Worm (Caenorhabditis elegans): ENCODE results near the gene fut-2.
A peak's percentile ranks its signal among the peaks of the same experiment; 100 is the strongest.

The fut-2 gene

DNA sequence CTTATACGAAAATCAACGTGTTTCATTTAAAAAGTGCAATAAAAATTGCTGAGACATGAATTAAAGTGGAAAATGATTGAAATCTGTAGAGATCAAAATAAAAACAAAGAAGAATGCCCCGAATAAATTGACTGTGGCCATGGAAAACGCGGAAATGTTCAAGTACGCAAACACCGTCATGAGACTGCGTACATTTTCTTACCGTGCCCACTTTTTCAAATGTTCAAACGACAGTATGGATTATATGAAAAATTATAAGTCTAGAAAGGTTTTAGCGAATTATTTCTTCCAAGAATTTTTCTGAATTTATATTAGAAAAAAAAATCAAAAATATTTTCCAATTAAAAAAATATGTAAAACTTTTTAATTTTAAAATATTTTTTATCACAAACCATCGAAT is 35.8 kb upstream of the fut-2 start:
- TF ChIP-seq lin-13 (tag; optimal IDR thresholded peaks at IDR 0.05): peak; percentile 8
- no peak for TF ChIP-seq snpc-4 (tag; optimal IDR thresholded peaks at IDR 0.05)
- TF ChIP-seq lsy-2 (tag; optimal IDR thresholded peaks at IDR 0.05): peak; percentile 87

DNA sequence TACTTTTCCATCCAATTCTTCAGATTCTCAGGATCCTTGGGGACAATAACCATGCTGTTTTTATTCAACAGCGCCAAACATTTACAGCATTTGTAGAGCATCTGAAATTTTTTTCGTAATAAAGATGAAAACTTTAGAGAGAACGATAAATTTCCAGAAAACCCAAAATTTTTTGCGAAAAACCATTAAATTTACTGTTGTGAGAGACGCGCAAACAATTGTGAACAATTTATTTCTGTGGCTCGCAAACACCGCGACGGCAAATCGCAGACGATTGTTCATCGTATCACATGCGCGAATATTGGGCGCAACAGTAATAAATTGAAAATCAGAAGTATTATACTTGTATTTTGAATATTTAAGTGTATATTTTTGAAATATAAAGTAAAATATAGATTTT is 35.4 kb upstream of the fut-2 start, which contains the start of gene gon-14:
Gene gon-14, minus strand, starts transcription at position 101 of the 400 bp plus-strand sequence.
- TF ChIP-seq nhr-76 (tag; optimal IDR thresholded peaks at IDR 0.05) (no peak), zip-8 (tag; optimal IDR thresholded peaks at IDR 0.05) (no peak), flh-1 (GFP tag; optimal IDR thresholded peaks at IDR 0.05) (no peak), drap-1 (GFP tag; optimal IDR thresholded peaks at IDR 0.05) (no peak), mab-5 (tag; optimal IDR thresholded peaks at IDR 0.05) (no peak), cnd-1 (tag; optimal IDR thresholded peaks at IDR 0.05) (no peak), tbx-8 (GFP tag; optimal IDR thresholded peaks at IDR 0.05) (no peak), snpc-4 (tag; optimal IDR thresholded peaks at IDR 0.05) (no peak), ceh-83 (GFP tag; optimal IDR thresholded peaks at IDR 0.05) (no peak), unc-120 (tag; optimal IDR thresholded peaks at IDR 0.05; ENCODE audit: poor library complexity, severe bottlenecking) (no peak), sptf-1 (tag; optimal IDR thresholded peaks at IDR 0.05) (no peak), lin-32 (GFP tag; optimal IDR thresholded peaks at IDR 0.05) (no peak), bed-3 (GFP tag; optimal IDR thresholded peaks at IDR 0.05) (no peak), nhr-2 (tag; optimal IDR thresholded peaks at IDR 0.05) (no peak)

DNA sequence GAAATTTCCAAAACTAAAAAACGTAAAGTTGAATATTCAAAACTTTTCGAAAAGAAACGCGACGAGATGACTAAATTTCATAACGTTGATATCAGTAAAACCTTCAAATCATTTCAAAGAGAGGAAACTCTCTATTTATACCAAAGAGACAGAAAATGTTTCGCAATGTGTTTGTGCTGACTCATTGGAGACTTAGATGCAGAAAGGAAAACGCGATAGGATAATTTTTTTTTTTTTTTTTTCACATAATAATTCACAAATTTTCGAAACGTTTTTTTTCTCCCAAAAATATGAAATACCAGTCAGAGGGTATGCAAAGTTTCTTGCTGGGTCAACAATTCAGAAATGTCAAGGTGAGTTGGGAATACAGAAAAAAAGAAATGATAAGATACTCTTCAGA is 30.5 kb upstream of the fut-2 start:
- TF ChIP-seq snpc-4 (tag; optimal IDR thresholded peaks at IDR 0.05): no peak
- TF ChIP-seq zip-8 (tag; optimal IDR thresholded peaks at IDR 0.05): no peak

DNA sequence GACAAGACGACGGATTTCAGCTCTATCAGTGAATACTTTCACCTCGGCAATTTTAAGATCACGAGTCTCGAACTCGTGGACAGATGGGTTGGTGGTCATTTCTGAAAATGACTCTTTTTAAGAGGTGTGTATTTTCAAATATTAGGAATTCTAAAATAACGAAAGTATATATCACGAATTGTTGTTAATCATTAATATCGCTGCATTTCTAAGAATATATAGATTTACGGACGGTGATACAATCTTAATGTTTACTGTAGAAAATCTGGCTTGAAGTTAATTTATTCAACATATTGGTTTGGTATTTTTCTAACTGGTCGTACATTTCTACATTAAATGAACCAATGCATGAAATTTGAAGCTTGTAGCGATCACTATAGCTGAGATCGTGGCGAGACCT is 29.6 kb upstream of the fut-2 start, which contains the start of gene ZK1055.7:
Gene ZK1055.7, minus strand, starts transcription at position 101 of the 400 bp plus-strand sequence.
- TF ChIP-seq tbx-8 (GFP tag; optimal IDR thresholded peaks at IDR 0.05) (no peak), M03D4.4 (tag; optimal IDR thresholded peaks at IDR 0.05) (no peak), unc-39 (tag; optimal IDR thresholded peaks at IDR 0.05) (no peak), mab-5 (tag; optimal IDR thresholded peaks at IDR 0.05) (no peak), nhr-237 (tag; optimal IDR thresholded peaks at IDR 0.05) (no peak), nhr-28 (tag; optimal IDR thresholded peaks at IDR 0.05) (no peak), ceh-83 (GFP tag; optimal IDR thresholded peaks at IDR 0.05) (no peak)

DNA sequence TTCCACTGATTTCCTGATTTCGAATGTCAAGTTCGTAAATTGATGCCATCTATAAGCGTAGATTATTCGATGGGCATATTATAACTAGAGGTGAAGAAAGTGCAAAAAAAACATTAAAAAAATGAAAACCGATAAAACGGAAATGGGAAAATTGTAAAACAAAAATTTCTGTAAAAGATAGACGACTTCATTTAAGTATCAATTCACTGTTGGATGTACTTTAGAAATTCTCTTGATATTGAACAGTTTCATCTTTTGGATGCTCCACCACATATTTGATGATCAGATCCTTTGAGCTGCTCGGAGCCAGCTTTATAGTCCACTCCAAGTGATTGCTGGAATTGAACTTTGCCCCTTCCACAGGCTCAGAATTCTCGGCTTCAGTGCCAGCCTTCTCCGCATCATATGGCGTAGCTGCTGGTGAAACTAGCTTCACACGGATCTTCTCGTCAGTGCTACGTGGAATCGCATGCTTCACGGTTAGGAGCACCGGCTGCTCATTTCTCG is 26.9 kb upstream of the fut-2 start, which contains the start of gene ZK1055.6:
Gene ZK1055.6, minus strand, starts transcription at position 51 of the 507 bp plus-strand sequence.
- TF ChIP-seq ham-2 (GFP tag; optimal IDR thresholded peaks at IDR 0.05) (no peak), bed-3 (GFP tag; optimal IDR thresholded peaks at IDR 0.05) (no peak), drap-1 (GFP tag; optimal IDR thresholded peaks at IDR 0.05) (no peak), elt-3 (tag; optimal IDR thresholded peaks at IDR 0.05) (no peak), zip-8 (tag; optimal IDR thresholded peaks at IDR 0.05) (no peak), nhr-237 (tag; optimal IDR thresholded peaks at IDR 0.05) (no peak), nhr-12 (tag; optimal IDR thresholded peaks at IDR 0.05) (no peak), ceh-43 (GFP tag; optimal IDR thresholded peaks at IDR 0.05) (no peak), pha-4 (tag; optimal IDR thresholded peaks at IDR 0.05) (no peak), sem-2 (GFP tag; optimal IDR thresholded peaks at IDR 0.05) (no peak), blmp-1 (tag; optimal IDR thresholded peaks at IDR 0.05) (no peak), ceh-39 (tag; optimal IDR thresholded peaks at IDR 0.05) (no peak)

DNA sequence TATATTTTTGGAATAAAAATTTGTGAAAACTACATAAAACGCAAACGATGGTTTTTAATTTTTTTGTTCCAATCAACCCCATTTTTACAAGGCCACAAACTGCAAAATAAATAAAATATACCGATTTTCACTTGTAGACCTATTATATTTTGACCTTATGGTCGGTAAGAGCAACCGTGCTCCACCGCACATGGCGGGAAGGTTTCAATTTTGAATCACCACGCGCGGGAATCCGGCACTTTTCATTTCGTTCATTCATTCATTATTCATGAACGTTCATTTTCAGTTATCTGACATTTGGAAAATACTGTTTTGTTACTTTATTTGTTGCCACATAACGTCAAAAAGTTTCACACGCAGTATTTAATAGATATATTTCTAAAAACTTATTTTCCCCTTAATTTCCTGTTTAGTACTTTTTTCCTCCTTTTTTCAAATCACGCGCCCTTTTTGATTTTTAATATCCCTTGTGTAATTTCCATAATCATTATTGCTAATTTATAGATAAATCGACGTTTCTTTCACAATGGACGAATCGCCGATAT is 18.1 kb upstream of the fut-2 start, which contains the start of gene hcp-1:
Gene hcp-1, plus strand, starts transcription at position 495 of the 545 bp plus-strand sequence.
- no peak for TF ChIP-seq mls-2 (tag; optimal IDR thresholded peaks at IDR 0.05)
- TF ChIP-seq lin-13 (tag; optimal IDR thresholded peaks at IDR 0.05): peak; percentile 2
- peak; percentile 39 for TF ChIP-seq mep-1 (tag; optimal IDR thresholded peaks at IDR 0.05)
- TF ChIP-seq bed-3 (GFP tag; optimal IDR thresholded peaks at IDR 0.05): no peak
- TF ChIP-seq hlh-1 (tag; optimal IDR thresholded peaks at IDR 0.05): peak; percentile 32
- TF ChIP-seq elt-3 (tag; optimal IDR thresholded peaks at IDR 0.05): no peak
